Fruit fly (Drosophila melanogaster): ENCODE results near the gene Cip4.

dm6 chr3L:4293304-4293703 is 70.6 kb downstream of the Cip4 start:
- TF ChIP-seq CTCF (optimal IDR thresholded peaks at IDR 0.05) (no peak), CG8478 (optimal IDR thresholded peaks at IDR 0.05) (no peak)

Measured in S2 (cell line).